Worm (Caenorhabditis elegans) whole organism, L3 larva: ENCODE data around the gene vha-18.

Source experiments
- ama-1 ChIP-seq: fragments of 150-350 bp; optimal IDR thresholded peaks from 2 replicates; lab custom pipeline; 2018
- lin-39 ChIP-seq: fragments of 150-350 bp; optimal IDR thresholded peaks from 2 replicates; lab custom pipeline; 2018; ENCODE audit warnings: missing biosample characterization, missing genetic modification reagents, missing genetic modification characterization
- nhr-28 ChIP-seq: fragments of 150-350 bp; optimal IDR thresholded peaks from 2 replicates; lab custom pipeline; 2014; ENCODE audit warnings: missing biosample characterization, missing genetic modification characterization
- unc-62 ChIP-seq: fragments of 150-350 bp; sonication (generic microtip); optimal IDR thresholded peaks from 4 replicates; lab custom pipeline; 2014; ENCODE audit warnings: missing biosample characterization, missing genetic modification reagents, missing genetic modification characterization

DNA sequence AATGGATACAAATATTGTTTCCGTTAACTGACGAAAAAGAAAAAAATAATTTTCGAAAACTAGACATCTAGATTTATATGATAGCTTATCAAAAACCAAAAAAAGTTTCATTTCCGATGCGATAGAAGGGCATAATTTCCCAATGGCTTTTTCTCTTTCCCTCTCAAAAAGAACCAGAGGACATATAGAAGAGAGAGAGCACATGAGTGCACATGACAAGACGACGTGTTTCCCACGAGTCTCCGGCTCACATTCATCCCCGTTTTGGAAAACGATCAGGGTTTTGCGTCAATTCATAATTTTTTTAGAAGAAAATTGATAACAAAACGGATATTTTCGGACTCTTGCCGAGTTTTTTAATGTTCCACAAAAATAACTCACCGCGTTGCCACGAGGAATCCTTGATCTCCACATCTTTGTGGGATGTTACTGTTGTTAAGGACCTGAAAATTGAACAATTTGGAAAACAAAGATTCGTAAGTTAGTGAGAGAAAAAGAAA lies 31.1 kb upstream of the vha-18 start, which contains the start of gene lmd-3:
- TF ChIP-seq unc-62 (GFP tag; lab: Kevin White, UChicago) = no peak
- no peak for TF ChIP-seq ama-1
- no peak for TF ChIP-seq nhr-28
- no peak for TF ChIP-seq lin-39 (tag; lab: Kevin White, UChicago)
